Fruit fly (Drosophila melanogaster): ENCODE measurements around the gene CG15369.

DNA sequence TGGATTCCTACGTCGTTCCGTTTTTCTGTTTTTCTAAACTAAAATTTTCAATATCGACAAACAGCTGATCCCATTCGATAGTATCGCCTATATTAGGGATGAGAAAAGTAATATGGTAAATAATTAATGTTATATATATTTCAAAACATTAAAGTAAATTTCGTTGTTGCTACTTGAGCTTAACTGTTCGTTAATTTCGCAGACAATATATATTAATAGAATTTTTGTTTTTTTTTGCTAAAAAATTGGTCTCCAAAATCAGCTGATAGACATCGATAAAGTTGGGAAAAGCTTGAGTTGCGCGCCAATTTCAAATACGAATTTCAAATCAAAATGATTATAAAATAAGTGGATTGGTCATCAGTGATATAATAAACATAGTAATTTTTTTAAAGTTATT is 20.3 kb upstream of the CG15369 start, which contains the start of gene CG12118:
- TF ChIP-seq psq (optimal IDR thresholded peaks at IDR 0.05) (no peak), Myc (optimal IDR thresholded peaks at IDR 0.05) (no peak), Sin3A (optimal IDR thresholded peaks at IDR 0.05) (no peak), ttk (optimal IDR thresholded peaks at IDR 0.05) (no peak)

Data from Kc167 (cell line).